Fruit fly (Drosophila melanogaster) whole organism, embryonic: Measurements from ENCODE around the gene CG15160.

Experiments
- Aef1 ChIP-seq: fragments of 200-800 bp; sonication (Bioruptor generic); IDR thresholded peaks from 3 replicates; pipeline ENCODE4 v1.3.6; 2022; ENCODE audit warnings: missing biosample characterization, missing genetic modification characterization
- Antp ChIP-seq: fragments of 200-800 bp; sonication (Bioruptor generic); optimal IDR thresholded peaks from 3 replicates; lab custom pipeline; 2016; ENCODE audit warnings: missing biosample characterization, missing genetic modification characterization
- CG10431 ChIP-seq: fragments of 200-800 bp; sonication (Bioruptor generic); optimal IDR thresholded peaks from 3 replicates; lab custom pipeline; 2018; ENCODE audit warnings: missing biosample characterization, mild to moderate bottlenecking, missing genetic modification characterization
- CG11247 ChIP-seq: fragments of 200-800 bp; sonication (Bioruptor generic); IDR thresholded peaks from 2 replicates; pipeline ENCODE4 v1.3.6; 2022; ENCODE audit warnings: missing biosample characterization, missing genetic modification characterization
- CG11504 ChIP-seq: fragments of 200-800 bp; sonication (Bioruptor generic); optimal IDR thresholded peaks from 3 replicates; lab custom pipeline; 2019; ENCODE audit warnings: missing biosample characterization, mild to moderate bottlenecking, missing genetic modification characterization, moderate library complexity
- CG13296 ChIP-seq: fragments of 200-800 bp; sonication (Bioruptor generic); optimal IDR thresholded peaks from 3 replicates; lab custom pipeline; 2018; ENCODE audit warnings: missing biosample characterization, mild to moderate bottlenecking, missing genetic modification characterization
- CG13775 ChIP-seq: fragments of 200-800 bp; sonication (Bioruptor generic); optimal IDR thresholded peaks from 3 replicates; lab custom pipeline; 2017; ENCODE audit warnings: missing biosample characterization, mild to moderate bottlenecking, missing genetic modification characterization
- CG14050 ChIP-seq: fragments of 200-800 bp; sonication (Bioruptor generic); IDR thresholded peaks from 3 replicates; pipeline ENCODE4 v1.3.6; 2022; ENCODE audit warnings: missing biosample characterization, missing genetic modification characterization
- CG14441 ChIP-seq: fragments of 200-800 bp; sonication (Bioruptor generic); IDR thresholded peaks from 2 replicates; pipeline ENCODE4 v1.3.6; 2022; ENCODE audit warnings: missing biosample characterization, missing genetic modification characterization
- CG17361 ChIP-seq: fragments of 200-800 bp; sonication (Bioruptor generic); IDR thresholded peaks from 3 replicates; pipeline ENCODE4 v1.3.6; 2022; ENCODE audit warnings: missing biosample characterization, missing genetic modification characterization
- CG18262 ChIP-seq: fragments of 200-800 bp; optimal IDR thresholded peaks from 3 replicates; lab custom pipeline; 2019; ENCODE audit warnings: missing biosample characterization, mild to moderate bottlenecking, missing genetic modification characterization, moderate library complexity
- CG30403 ChIP-seq: fragments of 200-800 bp; sonication (Bioruptor generic); optimal IDR thresholded peaks from 3 replicates; lab custom pipeline; 2016; ENCODE audit warnings: missing biosample characterization, missing genetic modification characterization
- CG34224 ChIP-seq: fragments of 200-800 bp; sonication (Bioruptor generic); IDR thresholded peaks from 3 replicates; pipeline ENCODE4 v1.3.6; 2022; ENCODE audit warnings: missing biosample characterization, missing genetic modification characterization; ENCODE audit not compliant: partially characterized antibody
- CG4328 ChIP-seq: fragments of 200-800 bp; sonication (Bioruptor generic); optimal IDR thresholded peaks from 3 replicates; lab custom pipeline; 2017; ENCODE audit warnings: missing biosample characterization, missing genetic modification reagents, missing genetic modification characterization
- CG4730 ChIP-seq: fragments of 200-800 bp; sonication (Bioruptor generic); IDR thresholded peaks from 2 replicates; pipeline ENCODE4 v1.3.6; 2022; ENCODE audit warnings: missing biosample characterization, missing genetic modification characterization
- CG5953 ChIP-seq: fragments of 200-800 bp; sonication (Bioruptor generic); IDR thresholded peaks from 2 replicates; pipeline ENCODE4 v1.3.6; 2022; ENCODE audit warnings: missing biosample characterization, missing genetic modification characterization
- CG6254 ChIP-seq: fragments of 200-800 bp; sonication (Bioruptor generic); optimal IDR thresholded peaks from 3 replicates; lab custom pipeline; 2017; ENCODE audit warnings: mild to moderate bottlenecking, missing biosample characterization, missing genetic modification reagents, missing genetic modification characterization
- CG6272 ChIP-seq: fragments of 200-800 bp; sonication (Bioruptor generic); IDR thresholded peaks from 2 replicates; pipeline ENCODE4 v1.3.6; 2022; ENCODE audit warnings: missing biosample characterization, missing genetic modification characterization
- CG7556 ChIP-seq: fragments of 200-800 bp; sonication (Bioruptor generic); optimal IDR thresholded peaks from 2 replicates; lab custom pipeline; 2017; ENCODE audit warnings: missing biosample characterization, mild to moderate bottlenecking, missing genetic modification characterization
- CG7839 ChIP-seq: fragments of 200-800 bp; sonication (Bioruptor generic); optimal IDR thresholded peaks from 3 replicates; lab custom pipeline; 2018; ENCODE audit warnings: missing biosample characterization, mild to moderate bottlenecking, missing genetic modification characterization, moderate library complexity
- CG8359 ChIP-seq: fragments of 200-800 bp; sonication (Bioruptor generic); optimal IDR thresholded peaks from 2 replicates; lab custom pipeline; 2017; ENCODE audit warnings: missing biosample characterization, mild to moderate bottlenecking, missing genetic modification characterization, borderline replicate concordance
- CG9876 ChIP-seq: fragments of 200-800 bp; sonication (Bioruptor generic); optimal IDR thresholded peaks from 2 replicates; lab custom pipeline; 2016; ENCODE audit warnings: missing biosample characterization, missing genetic modification characterization
- Chrac-16 ChIP-seq: fragments of 200-800 bp; sonication (Bioruptor generic); optimal IDR thresholded peaks from 3 replicates; lab custom pipeline; 2016; ENCODE audit warnings: missing biosample characterization, missing genetic modification characterization
- D ChIP-seq, 2 experiments: fragments of 200-800 bp in 1 of 2; fragments of >200 bp in 1 of 2; sonication (Bioruptor generic) in 1 of 2; optimal IDR thresholded peaks; 2 replicates in 1 of 2; 3 replicates in 1 of 2; lab custom pipeline; 2017; ENCODE audit warnings: mild to moderate bottlenecking in 1 of 2, missing biosample characterization in 1 of 2, missing genetic modification characterization in 1 of 2, missing genetic modification reagents in 1 of 2
- Dip3 ChIP-seq: fragments of 200-800 bp; sonication (Bioruptor generic); optimal IDR thresholded peaks from 3 replicates; lab custom pipeline; 2016; ENCODE audit warnings: missing biosample characterization, missing genetic modification characterization
- Dp ChIP-seq: fragments of 200-800 bp; sonication (Bioruptor generic); optimal IDR thresholded peaks from 2 replicates; lab custom pipeline; 2018; ENCODE audit warnings: missing biosample characterization, mild to moderate bottlenecking, missing genetic modification characterization, moderate library complexity
- Gsc ChIP-seq: fragments of 200-800 bp; sonication (Bioruptor generic); IDR thresholded peaks from 2 replicates; pipeline ENCODE4 v1.3.6; 2022; ENCODE audit warnings: missing biosample characterization, missing genetic modification characterization
- H2.0 ChIP-seq: fragments of 200-800 bp; sonication (Bioruptor generic); IDR thresholded peaks from 2 replicates; pipeline ENCODE4 v1.3.6; 2022; ENCODE audit warnings: missing biosample characterization, missing genetic modification characterization
- Hmx ChIP-seq: fragments of 200-800 bp; sonication (Bioruptor generic); optimal IDR thresholded peaks from 2 replicates; lab custom pipeline; 2016; ENCODE audit warnings: missing biosample characterization, missing genetic modification characterization
- Hsf ChIP-seq: fragments of 200-800 bp; sonication (Bioruptor generic); optimal IDR thresholded peaks from 3 replicates; lab custom pipeline; 2016; ENCODE audit warnings: missing biosample characterization, missing genetic modification characterization
- Nf-YC ChIP-seq: fragments of 200-800 bp; optimal IDR thresholded peaks from 3 replicates; lab custom pipeline; 2019; ENCODE audit warnings: missing biosample characterization, mild to moderate bottlenecking, missing genetic modification characterization, moderate library complexity
- Oaz ChIP-seq: fragments of 200-800 bp; sonication (Bioruptor generic); IDR thresholded peaks from 2 replicates; pipeline ENCODE4 v1.3.6; 2022; ENCODE audit warnings: missing biosample characterization, missing genetic modification characterization
- Scr ChIP-seq: fragments of 200-800 bp; sonication (Bioruptor generic); IDR thresholded peaks from 2 replicates; pipeline ENCODE4 v1.3.6; 2022; ENCODE audit warnings: missing biosample characterization, missing genetic modification characterization; ENCODE audit not compliant: partially characterized antibody
- Ssrp ChIP-seq: fragments of 200-800 bp; sonication (Bioruptor generic); optimal IDR thresholded peaks from 2 replicates; lab custom pipeline; 2018; ENCODE audit warnings: missing biosample characterization, mild to moderate bottlenecking, missing genetic modification characterization, moderate library complexity
- bbx ChIP-seq: fragments of 200-800 bp; sonication (Bioruptor generic); IDR thresholded peaks from 2 replicates; pipeline ENCODE4 v1.3.6; 2022; ENCODE audit warnings: missing biosample characterization, missing genetic modification characterization; ENCODE audit not compliant: partially characterized antibody
- chn ChIP-seq: fragments of 200-800 bp; sonication (Bioruptor generic); optimal IDR thresholded peaks from 2 replicates; lab custom pipeline; 2016; ENCODE audit warnings: missing biosample characterization, missing genetic modification characterization
- dysf ChIP-seq: fragments of 200-800 bp; sonication (Bioruptor generic); IDR thresholded peaks from 3 replicates; pipeline ENCODE4 v1.3.6; 2022; ENCODE audit warnings: missing biosample characterization, missing genetic modification characterization
- eve ChIP-seq, 2 experiments: fragments of >200 bp; optimal IDR thresholded peaks; 2 replicates each; lab custom pipeline; 2017; ENCODE audit warnings: missing biosample characterization in 2 of 2, missing genetic modification characterization in 2 of 2
- fd96Cb ChIP-seq: fragments of 200-800 bp; sonication (Bioruptor generic); optimal IDR thresholded peaks from 2 replicates; lab custom pipeline; 2018; ENCODE audit warnings: missing biosample characterization, mild to moderate bottlenecking, missing genetic modification characterization, moderate library complexity
- ftz-f1 ChIP-seq: fragments of 200-800 bp; sonication (Bioruptor generic); optimal IDR thresholded peaks from 2 replicates; lab custom pipeline; 2016; ENCODE audit warnings: missing biosample characterization, missing genetic modification characterization
- gem ChIP-seq: fragments of 200-800 bp; sonication (Bioruptor generic); optimal IDR thresholded peaks from 2 replicates; lab custom pipeline; 2019; ENCODE audit warnings: missing biosample characterization, mild to moderate bottlenecking, missing genetic modification characterization, moderate library complexity
- grau ChIP-seq: fragments of 200-800 bp; optimal IDR thresholded peaks from 3 replicates; lab custom pipeline; 2019; ENCODE audit warnings: missing biosample characterization, mild to moderate bottlenecking, missing genetic modification characterization, moderate library complexity
- hth ChIP-seq: fragments of >200 bp; optimal IDR thresholded peaks from 2 replicates; lab custom pipeline; 2017; ENCODE audit warnings: inconsistent platforms
- jigr1 ChIP-seq: fragments of 200-800 bp; sonication (Bioruptor generic); IDR thresholded peaks from 3 replicates; pipeline ENCODE4 v1.3.6; 2022; ENCODE audit warnings: missing biosample characterization, missing genetic modification characterization
- kah ChIP-seq: fragments of 200-800 bp; sonication (Bioruptor generic); optimal IDR thresholded peaks from 2 replicates; lab custom pipeline; 2018; ENCODE audit warnings: missing biosample characterization, mild to moderate bottlenecking, missing genetic modification characterization
- maf-S ChIP-seq: fragments of 200-800 bp; sonication (Bioruptor generic); optimal IDR thresholded peaks from 2 replicates; lab custom pipeline; 2016; ENCODE audit warnings: missing biosample characterization, missing genetic modification characterization
- phol ChIP-seq: fragments of 200-800 bp; sonication (Bioruptor generic); optimal IDR thresholded peaks from 3 replicates; lab custom pipeline; 2018; ENCODE audit warnings: missing biosample characterization, mild to moderate bottlenecking, missing genetic modification characterization, moderate library complexity
- ro ChIP-seq: fragments of 200-800 bp; sonication (Bioruptor generic); IDR thresholded peaks from 2 replicates; pipeline ENCODE4 v1.3.6; 2022; ENCODE audit warnings: missing biosample characterization, missing genetic modification characterization
- row ChIP-seq: fragments of 200-800 bp; sonication (Bioruptor generic); IDR thresholded peaks from 3 replicates; pipeline ENCODE4 v1.3.6; 2022; ENCODE audit warnings: missing biosample characterization, missing genetic modification characterization
- sisA ChIP-seq: fragments of 200-800 bp; sonication (Bioruptor generic); IDR thresholded peaks from 2 replicates; pipeline ENCODE4 v1.3.6; 2022; ENCODE audit warnings: missing biosample characterization, missing genetic modification characterization
- slbo ChIP-seq: fragments of 200-800 bp; sonication (Bioruptor generic); IDR thresholded peaks from 2 replicates; pipeline ENCODE4 v1.3.6; 2022; ENCODE audit warnings: missing biosample characterization, missing genetic modification characterization
- stc ChIP-seq: fragments of 200-800 bp; sonication (Bioruptor generic); IDR thresholded peaks from 2 replicates; pipeline ENCODE4 v1.3.6; 2022; ENCODE audit warnings: missing biosample characterization, missing genetic modification characterization

Gene CG15160

dm6 chr2L:18548753-18549152, 41.9 kb upstream of the CG15160 start (continued):
- no peak for TF ChIP-seq CG6254 (GFP tag; lab: Kevin White, UChicago)
- peak; percentile 23 for TF ChIP-seq CG30403
- no peak for TF ChIP-seq CG8359 (GFP tag; lab: Kevin White, UChicago)
- TF ChIP-seq CG6272 (GFP tag; lab: Robert Waterston, UW): no peak
- no peak for TF ChIP-seq CG7556 (GFP tag; lab: Kevin White, UChicago)
- peak; percentile 70 for TF ChIP-seq gem (tag; lab: Kevin White, UChicago)
- TF ChIP-seq Ssrp (tag; lab: Kevin White, UChicago): no peak
- peak; percentile 44 for TF ChIP-seq CG11504 (tag; lab: Kevin White, UChicago)
- TF ChIP-seq phol (tag; lab: Kevin White, UChicago): peak; percentile 29
- no peak for TF ChIP-seq ftz-f1 (GFP tag; lab: Kevin White, UChicago)
- no peak for TF ChIP-seq Antp (GFP tag; lab: Kevin White, UChicago)
- TF ChIP-seq CG11247 (GFP tag; lab: Robert Waterston, UW): no peak
- TF ChIP-seq CG18262: no peak
- no peak for TF ChIP-seq bbx (GFP tag; lab: Robert Waterston, UW)
- no peak for TF ChIP-seq jigr1 (GFP tag; lab: Robert Waterston, UW)
- no peak; the same call in 1 of the 2 replicates for TF ChIP-seq stc (GFP tag; lab: Robert Waterston, UW)
- peak; percentile 70 for TF ChIP-seq row (GFP tag; lab: Robert Waterston, UW)
- TF ChIP-seq kah: no peak
- no peak for TF ChIP-seq CG34224 (GFP tag; lab: Robert Waterston, UW)
- no peak for TF ChIP-seq CG13296 (GFP tag; lab: Kevin White, UChicago)
- no peak for TF ChIP-seq CG13775
- no peak for TF ChIP-seq CG9876
- no peak for TF ChIP-seq CG14050
- no peak for TF ChIP-seq fd96Cb (tag; lab: Kevin White, UChicago)
- TF ChIP-seq chn (GFP tag; lab: Kevin White, UChicago): no peak
- TF ChIP-seq Aef1 (GFP tag; lab: Robert Waterston, UW): no peak
- peak; percentile 57; the same call in 2 of the 3 replicates for TF ChIP-seq dysf (GFP tag; lab: Robert Waterston, UW)
- TF ChIP-seq Dp (GFP tag; lab: Kevin White, UChicago): no peak
- no peak for TF ChIP-seq Dip3 (GFP tag; lab: Kevin White, UChicago)
- TF ChIP-seq CG5953 (GFP tag; lab: Robert Waterston, UW): no peak
- no peak for TF ChIP-seq Nf-YC
- TF ChIP-seq slbo (GFP tag; lab: Robert Waterston, UW): peak; percentile 57
- no peak for TF ChIP-seq hth
- TF ChIP-seq CG17361: no peak
- no peak for TF ChIP-seq eve (GFP tag; optimal IDR thresholded peaks at IDR 0.05; lab: Kevin White, UChicago)
- no peak for TF ChIP-seq Gsc (GFP tag; lab: Robert Waterston, UW)
- no peak for TF ChIP-seq ro
- TF ChIP-seq grau (tag; lab: Kevin White, UChicago): peak; percentile 61
- TF ChIP-seq CG14441 (GFP tag; lab: Robert Waterston, UW): no peak
- TF ChIP-seq Oaz: no peak
- TF ChIP-seq D (optimal IDR thresholded peaks at IDR 0.05; lab: Kevin White, UChicago): no peak
- TF ChIP-seq D (GFP tag; optimal IDR thresholded peaks at IDR 0.05; lab: Kevin White, UChicago): no peak
- TF ChIP-seq Hsf (GFP tag; lab: Kevin White, UChicago): no peak
- no peak for TF ChIP-seq maf-S
- TF ChIP-seq CG10431: no peak
- TF ChIP-seq H2.0 (GFP tag; lab: Robert Waterston, UW): no peak
- TF ChIP-seq CG4730 (GFP tag; lab: Robert Waterston, UW): no peak
- no peak for TF ChIP-seq Hmx (GFP tag; lab: Kevin White, UChicago)
- no peak for TF ChIP-seq Chrac-16 (GFP tag; lab: Kevin White, UChicago)
- peak; percentile 61 for TF ChIP-seq CG7839 (tag; lab: Kevin White, UChicago)
- TF ChIP-seq sisA (GFP tag; lab: Robert Waterston, UW): no peak
- no peak for TF ChIP-seq Scr
- no peak for TF ChIP-seq CG4328 (GFP tag; lab: Kevin White, UChicago)
